Worm (Caenorhabditis elegans) whole organism, midembryonic: ENCODE data around the gene F02D10.6.

Source experiments
- T22C8.4 ChIP-seq: fragments of 200-800 bp; sonication (Bioruptor generic); IDR thresholded peaks from 2 replicates; pipeline ENCODE4 v1.3.6; 2022; ENCODE audit warnings: missing genetic modification characterization, missing compliant biosample characterization
- cog-1 ChIP-seq: sonication (generic microtip); optimal IDR thresholded peaks from 2 replicates; lab custom pipeline; 2016; ENCODE audit warnings: missing genetic modification characterization, missing compliant biosample characterization
- flt-1 ChIP-seq: fragments of 200-800 bp; sonication (Bioruptor generic); IDR thresholded peaks from 2 replicates; pipeline ENCODE4 v1.3.6; 2022; ENCODE audit warnings: missing genetic modification characterization, missing compliant biosample characterization
- klf-2 ChIP-seq: fragments of 200-800 bp; sonication (Bioruptor generic); conservative IDR thresholded peaks from 2 replicates; pipeline ENCODE4 v1.3.6; 2022; ENCODE audit warnings: missing genetic modification reagents, missing genetic modification characterization, missing compliant biosample characterization
- med-1 ChIP-seq: sonication (generic microtip); optimal IDR thresholded peaks from 2 replicates; lab custom pipeline; 2017; ENCODE audit warnings: missing genetic modification characterization, mild to moderate bottlenecking, missing compliant biosample characterization, antibody characterized with exemption, missing genetic modification reagents; ENCODE audit not compliant: insufficient read depth
- ref-1 ChIP-seq: fragments of 200-800 bp; sonication (Bioruptor generic); conservative IDR thresholded peaks from 2 replicates; pipeline ENCODE4 v1.3.6; 2022; ENCODE audit warnings: missing genetic modification reagents, missing genetic modification characterization, missing compliant biosample characterization
- tab-1 ChIP-seq: fragments of 200-800 bp; sonication (Bioruptor generic); IDR thresholded peaks from 2 replicates; pipeline ENCODE4 v1.3.6; 2022; ENCODE audit warnings: missing genetic modification characterization, missing compliant biosample characterization
- ztf-23 ChIP-seq: fragments of 200-800 bp; sonication (Bioruptor generic); IDR thresholded peaks from 2 replicates; pipeline ENCODE4 v1.3.6; 2022; ENCODE audit warnings: missing genetic modification reagents, missing genetic modification characterization, missing compliant biosample characterization
- ztf-29 ChIP-seq: fragments of 200-800 bp; sonication (Bioruptor generic); IDR thresholded peaks from 2 replicates; pipeline ENCODE4 v1.3.6; 2022; ENCODE audit warnings: missing genetic modification reagents, missing genetic modification characterization, missing compliant biosample characterization

F02D10.6 gene

ce11 chrX:13469047-13469633, 17.7 kb upstream of the F02D10.6 start, which contains the start of gene col-184:
Gene col-184, plus strand, starts transcription at chrX:13469455.
- no peak for TF ChIP-seq ztf-29

DNA sequence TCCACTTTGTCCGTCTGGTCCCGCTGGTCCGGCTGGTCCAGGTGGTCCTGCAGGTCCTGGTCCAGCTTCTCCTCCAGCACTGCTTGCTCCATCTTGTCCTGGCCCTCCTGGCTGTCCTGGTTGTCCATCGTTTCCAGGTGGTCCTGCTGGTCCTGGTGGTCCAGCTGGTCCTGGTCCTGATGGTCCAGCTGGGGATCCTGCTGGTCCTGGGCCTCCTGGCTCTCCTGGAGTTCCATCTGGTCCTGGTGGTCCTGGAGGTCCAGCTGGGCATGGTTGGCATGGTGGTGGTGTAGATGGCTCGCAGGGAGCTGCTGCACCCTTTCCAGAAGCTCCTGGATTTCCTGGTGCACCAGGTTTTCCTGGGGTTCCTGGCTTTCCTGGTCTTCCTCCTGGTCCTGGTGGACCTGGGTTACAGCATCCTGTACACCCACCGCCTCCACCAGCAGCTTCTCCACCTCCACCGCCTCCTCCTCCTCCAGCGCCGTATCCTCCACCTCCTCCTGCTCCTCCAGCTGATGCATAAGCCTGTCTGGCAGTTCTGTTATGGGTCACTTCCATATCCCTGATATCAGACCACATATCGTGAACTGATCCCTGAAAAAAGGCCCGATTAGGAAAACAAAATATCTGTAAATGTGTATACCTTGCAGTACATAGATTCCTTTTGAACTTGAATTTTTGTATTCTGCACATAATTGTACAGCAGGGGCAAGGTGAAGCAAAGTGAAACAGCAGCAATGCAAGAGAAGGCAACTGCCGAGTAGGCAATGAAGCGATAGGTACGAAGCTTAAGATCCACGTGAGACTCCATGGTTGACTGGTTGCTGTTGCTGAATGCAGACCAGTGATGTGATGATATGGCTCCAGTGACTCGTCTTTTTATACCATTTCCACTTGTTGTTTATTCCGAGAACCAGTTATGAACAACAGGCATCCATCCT, 15.7 kb upstream of the F02D10.6 start, which contains the start of gene col-183:
Gene col-183 (minus strand): TSS at position 839 of the 941 bp plus-strand sequence.
- TF ChIP-seq med-1 (GFP tag; lab: Kevin White, UChicago) = no peak
- TF ChIP-seq tab-1 (GFP tag; lab: Robert Waterston, UW) = no peak
- no peak for TF ChIP-seq ref-1
- TF ChIP-seq T22C8.4 (GFP tag; lab: Robert Waterston, UW) = no peak
- no peak for TF ChIP-seq cog-1 (tag; lab: Kevin White, UChicago)
- no peak for TF ChIP-seq ztf-23 (GFP tag; lab: Robert Waterston, UW)
- no peak for TF ChIP-seq klf-2
- TF ChIP-seq ztf-29 = no peak
- TF ChIP-seq flt-1 (GFP tag; lab: Robert Waterston, UW) = no peak

DNA sequence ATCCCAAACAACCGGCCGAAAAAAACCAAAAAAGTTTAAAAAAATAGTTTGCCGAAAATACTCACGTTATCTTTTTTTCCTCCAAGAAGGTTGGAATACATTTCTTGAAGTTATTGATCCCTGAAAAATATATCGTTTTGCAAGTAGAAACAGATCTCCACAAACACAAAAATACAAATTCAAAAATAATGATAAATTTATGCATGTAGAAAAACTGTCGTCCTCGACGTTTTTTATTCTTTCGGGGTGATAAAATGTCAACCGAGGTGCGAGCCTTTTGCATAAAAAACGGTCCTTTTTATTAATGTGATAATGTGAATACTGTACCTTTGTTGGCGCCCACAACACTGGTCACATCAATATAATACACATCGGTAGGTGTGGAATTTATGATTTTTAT, 12.3 kb upstream of the F02D10.6 start, which contains the start of gene F02D10.2:
Gene F02D10.2 (minus strand): TSS at position 101 of the 400 bp plus-strand sequence.
- TF ChIP-seq flt-1 (GFP tag; lab: Robert Waterston, UW) = no peak
- TF ChIP-seq med-1 (GFP tag; lab: Kevin White, UChicago) = no peak
- no peak for TF ChIP-seq T22C8.4 (GFP tag; lab: Robert Waterston, UW)

ce11 chrX:13462519-13462918, 11.0 kb upstream of the F02D10.6 start, which contains the start of gene F02D10.3:
Gene F02D10.3, minus strand, starts transcription at chrX:13462619.
- TF ChIP-seq ztf-29 (no peak), ref-1 (no peak), klf-2 (no peak), tab-1 (GFP tag; lab: Robert Waterston, UW) (no peak), med-1 (GFP tag; lab: Kevin White, UChicago) (no peak), ztf-23 (GFP tag; lab: Robert Waterston, UW) (no peak), cog-1 (tag; lab: Kevin White, UChicago) (no peak), T22C8.4 (GFP tag; lab: Robert Waterston, UW) (no peak), flt-1 (GFP tag; lab: Robert Waterston, UW) (no peak)

- TF ChIP-seq tab-1 (GFP tag; lab: Robert Waterston, UW) = no peak
- no peak for TF ChIP-seq ztf-23 (GFP tag; lab: Robert Waterston, UW)
- no peak for TF ChIP-seq T22C8.4 (GFP tag; lab: Robert Waterston, UW)
- TF ChIP-seq klf-2 = no peak
- no peak for TF ChIP-seq cog-1 (tag; lab: Kevin White, UChicago)
- no peak for TF ChIP-seq med-1 (GFP tag; lab: Kevin White, UChicago)
- no peak for TF ChIP-seq flt-1 (GFP tag; lab: Robert Waterston, UW)
- TF ChIP-seq ref-1 = no peak
- no peak for TF ChIP-seq ztf-29
Observed at ce11 chrX:13456442-13456841, 5.0 kb upstream of the F02D10.6 start, which contains the start of gene flr-1. Gene flr-1, minus strand, starts transcription at chrX:13456542.

ce11 chrX:13448665-13449099, 2.8 kb downstream of the F02D10.6 start:
- TF ChIP-seq cog-1 (tag; lab: Kevin White, UChicago) = peak; percentile 55
- 0 out of 2 replicates have a peak, but pooled peaks have one; percentile 47 for TF ChIP-seq klf-2
- TF ChIP-seq T22C8.4 (GFP tag; lab: Robert Waterston, UW) = peak; percentile 74
- TF ChIP-seq flt-1 (GFP tag; lab: Robert Waterston, UW) = peak; percentile 83
- TF ChIP-seq ztf-29 = peak; percentile 73
- peak; percentile 92 for TF ChIP-seq ztf-23 (GFP tag; lab: Robert Waterston, UW)
- TF ChIP-seq ref-1 = peak; percentile 68
- TF ChIP-seq tab-1 (GFP tag; lab: Robert Waterston, UW) = peak; percentile 87

ce11 chrX:13446418-13446817, 5.1 kb downstream of the F02D10.6 start, which contains the start of gene set-8:
Gene set-8, plus strand, starts transcription at chrX:13446718.
- TF ChIP-seq tab-1 (GFP tag; lab: Robert Waterston, UW) (no peak), med-1 (GFP tag; lab: Kevin White, UChicago) (no peak), ref-1 (no peak), ztf-23 (GFP tag; lab: Robert Waterston, UW) (no peak), ztf-29 (no peak)

DNA sequence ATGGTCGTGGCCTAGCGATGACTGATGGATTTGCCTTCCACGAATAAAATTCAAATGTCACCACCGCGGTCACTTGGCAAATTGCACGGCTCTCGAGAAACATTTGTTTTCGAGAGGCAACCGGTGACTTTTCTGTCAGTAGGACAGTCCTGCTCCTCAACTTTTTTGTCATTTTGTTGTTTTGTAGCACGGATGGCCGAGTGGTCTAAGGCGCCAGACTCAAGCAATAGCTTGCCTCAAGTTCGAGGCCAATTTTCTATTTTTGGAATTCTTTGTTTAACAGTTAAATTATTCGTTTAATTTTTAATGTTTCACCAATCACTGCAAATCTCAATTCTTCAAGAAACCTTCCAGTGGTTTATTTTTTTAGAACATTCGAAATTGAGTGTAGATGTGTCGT, 7.2 kb downstream of the F02D10.6 start:
- TF ChIP-seq med-1 (GFP tag; lab: Kevin White, UChicago) (no peak), T22C8.4 (GFP tag; lab: Robert Waterston, UW) (no peak), flt-1 (GFP tag; lab: Robert Waterston, UW) (no peak), ref-1 (no peak), ztf-29 (no peak)

ce11 chrX:13443283-13443682, 8.2 kb downstream of the F02D10.6 start:
- TF ChIP-seq med-1 (GFP tag; lab: Kevin White, UChicago) (no peak), T22C8.4 (GFP tag; lab: Robert Waterston, UW) (no peak), tab-1 (GFP tag; lab: Robert Waterston, UW) (no peak), klf-2 (no peak)

DNA sequence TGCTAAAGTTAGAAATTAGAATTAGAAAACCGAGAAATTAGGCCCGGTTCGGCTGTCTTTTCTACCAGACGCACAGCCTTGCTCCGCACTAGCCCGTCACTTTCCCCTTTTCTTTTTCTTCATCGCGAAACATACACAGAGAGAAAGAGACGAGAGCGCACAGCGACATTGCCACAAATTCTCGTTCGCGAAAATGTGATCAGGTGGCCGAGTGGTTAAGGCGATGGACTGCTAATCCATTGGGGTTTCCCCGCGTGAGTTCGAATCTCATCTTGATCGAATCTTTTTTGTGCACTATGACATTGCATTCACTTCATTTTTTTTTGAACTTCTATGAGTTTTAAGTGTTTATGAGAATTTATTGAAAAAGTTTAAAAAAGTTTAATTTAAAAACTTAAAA, 9.0 kb downstream of the F02D10.6 start:
- no peak for TF ChIP-seq ztf-29
- TF ChIP-seq T22C8.4 (GFP tag; lab: Robert Waterston, UW) = no peak
- TF ChIP-seq flt-1 (GFP tag; lab: Robert Waterston, UW) = peak; percentile 65
- TF ChIP-seq med-1 (GFP tag; lab: Kevin White, UChicago) = no peak
- TF ChIP-seq ztf-23 (GFP tag; lab: Robert Waterston, UW) = peak; percentile 70; the same call in 1 of the 2 replicates
- TF ChIP-seq tab-1 (GFP tag; lab: Robert Waterston, UW) = no peak
- peak; percentile 46 for TF ChIP-seq cog-1 (tag; lab: Kevin White, UChicago)
- no peak for TF ChIP-seq ref-1
- 0 out of 2 replicates have a peak, but pooled peaks have one; percentile 19 for TF ChIP-seq klf-2
